Fruit fly (Drosophila melanogaster) whole organism, pupa: ENCODE data around the gene gudu.

ENCODE experiments used
- CG10348 ChIP-seq: fragments of 200-800 bp; sonication (Bioruptor generic); IDR thresholded peaks from 2 replicates; pipeline ENCODE4 v1.3.6; 2022; ENCODE audit warnings: missing biosample characterization, missing genetic modification characterization
- CG12605 ChIP-seq: fragments of 200-800 bp; sonication (Bioruptor generic); IDR thresholded peaks from 2 replicates; pipeline ENCODE4 v1.3.6; 2022; ENCODE audit warnings: missing biosample characterization, missing genetic modification characterization
- CG13204 ChIP-seq: fragments of 200-800 bp; sonication (Bioruptor generic); optimal IDR thresholded peaks from 2 replicates; lab custom pipeline; 2018; ENCODE audit warnings: missing biosample characterization, mild to moderate bottlenecking, missing genetic modification characterization, moderate library complexity
- CG14655 ChIP-seq: fragments of 200-800 bp; sonication (Bioruptor generic); optimal IDR thresholded peaks from 3 replicates; lab custom pipeline; 2017; ENCODE audit warnings: mild to moderate bottlenecking, missing biosample characterization, missing genetic modification reagents, missing genetic modification characterization
- CG15710 ChIP-seq: fragments of 200-800 bp; sonication (Bioruptor generic); optimal IDR thresholded peaks from 2 replicates; lab custom pipeline; 2018; ENCODE audit warnings: missing biosample characterization, mild to moderate bottlenecking, missing genetic modification characterization, moderate library complexity
- CG17806 ChIP-seq: fragments of 200-800 bp; sonication (Bioruptor generic); optimal IDR thresholded peaks from 2 replicates; lab custom pipeline; 2018; ENCODE audit warnings: missing biosample characterization, mild to moderate bottlenecking, missing genetic modification characterization, moderate library complexity
- CG32121 ChIP-seq: fragments of 200-800 bp; sonication (Bioruptor generic); IDR thresholded peaks from 2 replicates; pipeline ENCODE4 v1.3.6; 2022; ENCODE audit warnings: missing biosample characterization, missing genetic modification characterization
- CG34367 ChIP-seq: fragments of 200-800 bp; sonication (Bioruptor generic); optimal IDR thresholded peaks from 2 replicates; lab custom pipeline; 2018; ENCODE audit warnings: missing biosample characterization, mild to moderate bottlenecking, missing genetic modification characterization
- CG4496 ChIP-seq: fragments of 200-800 bp; sonication (Bioruptor generic); IDR thresholded peaks from 3 replicates; pipeline ENCODE4 v1.3.6; 2022; ENCODE audit warnings: missing biosample characterization, missing genetic modification characterization
- CG8159 ChIP-seq: fragments of 200-800 bp; sonication (Bioruptor generic); optimal IDR thresholded peaks from 3 replicates; lab custom pipeline; 2018; ENCODE audit warnings: missing biosample characterization, mild to moderate bottlenecking, missing genetic modification characterization, moderate library complexity
- CG8301 ChIP-seq: fragments of 200-800 bp; sonication (Bioruptor generic); optimal IDR thresholded peaks from 2 replicates; lab custom pipeline; 2018; ENCODE audit warnings: missing biosample characterization, mild to moderate bottlenecking, missing genetic modification characterization
- CG9948 ChIP-seq: fragments of 200-800 bp; sonication (Bioruptor generic); optimal IDR thresholded peaks from 2 replicates; lab custom pipeline; 2018; ENCODE audit warnings: missing biosample characterization, mild to moderate bottlenecking, missing genetic modification characterization, moderate library complexity
- D1 ChIP-seq: fragments of 200-800 bp; sonication (Bioruptor generic); optimal IDR thresholded peaks from 2 replicates; lab custom pipeline; 2018; ENCODE audit warnings: missing biosample characterization, mild to moderate bottlenecking, missing genetic modification characterization, moderate library complexity
- EcR ChIP-seq: fragments of 200-800 bp; sonication (Bioruptor generic); optimal IDR thresholded peaks from 3 replicates; lab custom pipeline; 2019; ENCODE audit warnings: missing biosample characterization, missing genetic modification characterization, mild to moderate bottlenecking, moderate library complexity, missing genetic modification reagents
- Ets98B ChIP-seq: fragments of 200-800 bp; sonication (Bioruptor generic); IDR thresholded peaks from 2 replicates; pipeline ENCODE4 v1.3.6; 2022; ENCODE audit warnings: missing biosample characterization, missing genetic modification characterization
- Pif1A ChIP-seq: fragments of 200-800 bp; sonication (Bioruptor generic); optimal IDR thresholded peaks from 3 replicates; lab custom pipeline; 2016; ENCODE audit warnings: missing biosample characterization, missing genetic modification characterization
- Pif1B ChIP-seq: fragments of 200-800 bp; sonication (Bioruptor generic); optimal IDR thresholded peaks from 3 replicates; lab custom pipeline; 2016; ENCODE audit warnings: missing biosample characterization, missing genetic modification characterization
- Snoo ChIP-seq: fragments of 200-800 bp; sonication (Bioruptor generic); optimal IDR thresholded peaks from 3 replicates; lab custom pipeline; 2017; ENCODE audit warnings: missing biosample characterization, mild to moderate bottlenecking, missing genetic modification characterization, inconsistent platforms
- fd96Ca ChIP-seq: fragments of 200-800 bp; sonication (Bioruptor generic); IDR thresholded peaks from 3 replicates; pipeline ENCODE4 v1.3.6; 2022; ENCODE audit warnings: missing biosample characterization, missing genetic modification characterization
- gl ChIP-seq: fragments of 200-800 bp; sonication (Bioruptor generic); optimal IDR thresholded peaks from 2 replicates; lab custom pipeline; 2018; ENCODE audit warnings: missing biosample characterization, mild to moderate bottlenecking, missing genetic modification characterization
- rn ChIP-seq: fragments of 200-800 bp; sonication (Bioruptor generic); IDR thresholded peaks from 2 replicates; pipeline ENCODE4 v1.3.6; 2022; ENCODE audit warnings: missing biosample characterization, missing genetic modification characterization

Gene gudu

DNA sequence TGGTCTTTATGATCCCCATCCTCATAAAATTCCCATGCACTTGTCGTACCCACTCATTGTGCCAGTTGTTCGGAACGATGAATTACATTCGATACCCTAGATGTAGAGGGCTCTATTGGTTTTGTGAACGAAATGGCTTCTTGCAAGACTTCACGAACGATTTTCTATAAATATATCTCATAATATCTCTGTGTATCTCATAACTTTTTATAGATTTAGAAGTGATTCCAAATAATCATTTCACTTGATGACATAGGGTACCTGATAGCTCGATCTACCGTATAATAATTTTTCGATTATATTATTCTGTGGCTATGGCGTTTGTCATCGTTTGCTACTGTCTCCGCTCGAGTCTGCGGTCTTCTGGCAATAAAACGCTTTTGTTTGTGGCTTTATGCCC, 8.7 kb downstream of the gudu start:
- TF ChIP-seq gl (tag; lab: Kevin White, UChicago) (peak; percentile 65), CG17806 (tag; lab: Kevin White, UChicago) (peak; percentile 79), CG10348 (no peak), CG32121 (peak; percentile 78), CG8301 (tag; lab: Kevin White, UChicago) (peak; percentile 69), CG34367 (peak; percentile 53), rn (GFP tag; lab: Robert Waterston, UW) (peak; percentile 35; the same call in 1 of the 2 replicates), Pif1B (peak; percentile 48), EcR (GFP tag; lab: Kevin White, UChicago) (no peak), Snoo (peak; percentile 64), CG4496 (GFP tag; lab: Robert Waterston, UW) (peak; percentile 90), CG15710 (tag; lab: Kevin White, UChicago) (peak; percentile 76), Ets98B (GFP tag; lab: Robert Waterston, UW) (peak; percentile 83), Pif1A (GFP tag; lab: Kevin White, UChicago) (peak; percentile 79), CG8159 (tag; lab: Kevin White, UChicago) (peak; percentile 86), CG13204 (GFP tag; lab: Kevin White, UChicago) (no peak), CG9948 (peak; percentile 68), fd96Ca (GFP tag; lab: Robert Waterston, UW) (no peak; the same call in none of the 3 replicates), CG14655 (GFP tag; lab: Kevin White, UChicago) (peak; percentile 71), D1 (no peak), CG12605 (peak; percentile 39; the same call in 1 of the 2 replicates)

- TF ChIP-seq CG15710 (tag; lab: Kevin White, UChicago) (no peak), CG4496 (GFP tag; lab: Robert Waterston, UW) (no peak), CG34367 (no peak), EcR (GFP tag; lab: Kevin White, UChicago) (no peak), CG9948 (no peak), Snoo (no peak), CG8159 (tag; lab: Kevin White, UChicago) (no peak), Pif1A (GFP tag; lab: Kevin White, UChicago) (no peak), Ets98B (GFP tag; lab: Robert Waterston, UW) (no peak)
- TF ChIP-seq, all 21 proteins: peak for 0
These were observed 9.4 kb downstream of the gudu start for dm6 chr2L:7397746-7398145.

dm6 chr2L:7398528-7398927, 10.2 kb downstream of the gudu start, which contains the start of gene CG5160:
Gene CG5160 (minus strand): TSS chr2L:7398750.
- TF ChIP-seq Pif1B: no peak
- TF ChIP-seq CG34367: no peak
- TF ChIP-seq CG32121: no peak
- TF ChIP-seq CG10348: no peak
- TF ChIP-seq gl (tag; lab: Kevin White, UChicago): no peak
- no peak for TF ChIP-seq CG17806 (tag; lab: Kevin White, UChicago)
- no peak for TF ChIP-seq fd96Ca (GFP tag; lab: Robert Waterston, UW)

dm6 chr2L:7401025-7401424, 12.7 kb downstream of the gudu start, which contains the start of gene CG5171:
Gene CG5171 (plus strand): TSS chr2L:7401335.
- TF ChIP-seq CG8301 (tag; lab: Kevin White, UChicago) (no peak), CG4496 (GFP tag; lab: Robert Waterston, UW) (no peak), D1 (no peak), Ets98B (GFP tag; lab: Robert Waterston, UW) (no peak), CG8159 (tag; lab: Kevin White, UChicago) (no peak)

DNA sequence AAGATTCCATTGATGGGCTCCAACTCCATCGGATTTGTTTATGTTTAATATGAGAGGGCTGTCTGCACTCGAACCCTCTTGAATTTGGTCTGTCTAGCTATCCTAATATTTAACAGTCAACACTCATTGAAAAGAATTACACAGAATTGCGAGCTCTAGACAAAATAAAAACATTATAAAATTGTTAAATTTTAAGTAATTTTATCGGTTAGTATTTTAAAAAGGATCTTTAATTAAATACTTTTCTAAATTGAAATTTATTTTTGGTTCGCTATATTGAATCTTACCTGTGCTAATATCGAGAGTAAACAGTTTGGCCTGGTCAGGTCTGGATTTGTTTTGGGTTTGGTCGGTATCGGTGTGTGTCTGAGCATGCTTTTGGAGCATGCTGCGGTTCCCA, 13.3 kb downstream of the gudu start:
- TF ChIP-seq Pif1A (GFP tag; lab: Kevin White, UChicago) (no peak), CG32121 (no peak), CG8159 (tag; lab: Kevin White, UChicago) (no peak), CG8301 (tag; lab: Kevin White, UChicago) (no peak)

DNA sequence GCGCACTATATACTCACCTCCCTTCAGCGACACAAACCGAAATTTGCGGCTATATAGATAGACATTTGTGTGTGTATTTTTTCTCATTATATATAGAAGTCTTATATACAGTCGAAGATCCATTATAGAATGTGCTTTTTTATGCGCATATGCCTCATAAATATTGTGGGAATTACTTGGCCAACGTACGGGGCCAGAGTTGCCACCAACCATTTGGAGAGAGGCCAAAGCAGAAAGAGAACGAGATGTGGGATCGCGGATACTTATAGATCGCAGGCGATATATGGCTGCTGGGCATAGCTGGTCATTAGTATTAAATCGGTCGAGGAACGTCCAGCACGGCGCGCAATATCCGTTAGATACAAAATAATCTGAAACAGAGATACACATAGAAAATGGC, 16.6 kb downstream of the gudu start, which contains the start of gene CG5177:
CG5177 (plus strand) TSS at position 305 of the 400 bp plus-strand sequence.
- TF ChIP-seq gl (tag; lab: Kevin White, UChicago) (no peak), CG8301 (tag; lab: Kevin White, UChicago) (no peak), Snoo (no peak), Pif1A (GFP tag; lab: Kevin White, UChicago) (no peak), Pif1B (no peak), CG32121 (no peak), CG8159 (tag; lab: Kevin White, UChicago) (no peak), CG14655 (GFP tag; lab: Kevin White, UChicago) (no peak), CG13204 (GFP tag; lab: Kevin White, UChicago) (no peak), rn (GFP tag; lab: Robert Waterston, UW) (no peak), CG17806 (tag; lab: Kevin White, UChicago) (no peak), EcR (GFP tag; lab: Kevin White, UChicago) (no peak), CG9948 (no peak), CG12605 (no peak)

- no peak for TF ChIP-seq EcR (GFP tag; lab: Kevin White, UChicago)
- no peak for TF ChIP-seq D1
These were observed 19.3 kb downstream of the gudu start for dm6 chr2L:7407638-7408037.
